Worm (Caenorhabditis elegans): ENCODE data around the gene klf-2.

klf-2 gene

DNA sequence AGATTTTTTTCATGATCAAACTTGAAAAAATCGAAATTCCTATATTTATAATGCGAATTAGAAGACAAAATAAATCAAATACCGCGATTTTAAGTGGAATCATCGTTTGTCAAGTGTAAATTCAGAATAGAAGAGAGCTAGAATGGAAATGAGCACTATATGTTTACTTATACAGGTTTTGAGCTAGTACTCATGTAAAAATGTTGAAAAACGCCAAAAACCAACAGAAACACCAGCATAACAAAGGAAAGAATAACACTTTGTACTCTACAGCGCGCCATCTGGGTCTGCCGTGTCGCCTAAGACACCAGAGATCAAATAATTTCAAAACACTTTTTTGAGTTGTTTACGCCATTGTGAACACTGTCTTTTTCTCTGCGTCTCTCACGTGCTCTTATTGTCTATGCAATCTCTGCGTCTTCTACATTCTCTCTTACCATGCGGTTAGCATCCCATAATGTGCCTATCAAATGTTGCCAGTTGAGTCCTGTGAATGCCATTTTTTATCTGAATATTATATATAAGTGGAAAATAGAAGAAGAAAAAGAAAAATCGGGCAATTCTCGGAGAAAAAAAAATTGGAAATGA, 43.4 kb downstream of the klf-2 start, which contains the start of gene ipla-3 (continued):
- no peak for TF ChIP-seq tlp-1 (tag; optimal IDR thresholded peaks at IDR 0.05)
- no peak for TF ChIP-seq C16A3.4 (tag; optimal IDR thresholded peaks at IDR 0.05)
- TF ChIP-seq jun-1 (tag; optimal IDR thresholded peaks at IDR 0.05): peak; percentile 10
- no peak for TF ChIP-seq ces-1 (GFP tag; optimal IDR thresholded peaks at IDR 0.05)
- TF ChIP-seq ceh-82 (tag; optimal IDR thresholded peaks at IDR 0.05): peak in 2 of 3 experiments; percentile 21 to 53
- no peak for TF ChIP-seq ets-5 (GFP tag; IDR thresholded peaks at IDR 0.05)
- no peak for TF ChIP-seq egl-13 (tag; optimal IDR thresholded peaks at IDR 0.05)
- no peak for TF ChIP-seq grh-1 (GFP tag; IDR thresholded peaks at IDR 0.05)
- TF ChIP-seq sptf-1 (tag; optimal IDR thresholded peaks at IDR 0.05): no peak
- TF ChIP-seq lir-3 (tag; optimal IDR thresholded peaks at IDR 0.05; ENCODE audit: poor library complexity): no peak
- TF ChIP-seq mep-1 (tag; optimal IDR thresholded peaks at IDR 0.05): peak; percentile 56
- TF ChIP-seq nhr-47 (tag; optimal IDR thresholded peaks at IDR 0.05): no peak

DNA sequence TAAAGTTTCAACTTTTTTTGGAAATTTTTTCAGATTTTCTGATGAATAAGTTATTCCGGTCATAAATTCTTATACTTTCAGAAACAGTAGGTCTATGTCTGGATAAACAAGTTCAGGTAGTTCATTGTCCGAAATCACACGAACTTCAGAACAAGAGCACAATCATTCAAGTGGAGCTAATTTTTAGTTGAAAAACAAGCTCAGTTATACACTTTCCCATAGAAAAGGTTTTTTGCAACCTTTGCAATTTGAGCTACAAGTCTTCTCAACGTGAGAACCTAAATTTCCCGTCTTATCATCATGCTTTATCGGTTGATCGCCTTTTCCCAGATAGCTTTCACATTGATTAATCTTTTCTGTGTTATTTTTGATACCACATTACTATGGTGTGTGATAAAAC, 46.3 kb downstream of the klf-2 start, which contains the start of gene srxa-1:
TSS of gene srxa-1 (plus strand) at position 301 of the 400 bp plus-strand sequence.
- no peak for TF ChIP-seq snpc-4 (tag; optimal IDR thresholded peaks at IDR 0.05)
- no peak for TF ChIP-seq egl-27 (tag; optimal IDR thresholded peaks at IDR 0.05)
- TF ChIP-seq nhr-90 (tag; optimal IDR thresholded peaks at IDR 0.05; ENCODE audit: poor library complexity): no peak
- TF ChIP-seq mef-2 (tag; optimal IDR thresholded peaks at IDR 0.05): no peak
- TF ChIP-seq nhr-11 (tag; optimal IDR thresholded peaks at IDR 0.05): no peak
- no peak for TF ChIP-seq ets-5 (GFP tag; IDR thresholded peaks at IDR 0.05)
- TF ChIP-seq blmp-1 (tag; optimal IDR thresholded peaks at IDR 0.05): no peak
- no peak for TF ChIP-seq pqm-1 (tag; optimal IDR thresholded peaks at IDR 0.05)
- no peak for TF ChIP-seq sox-4 (tag; optimal IDR thresholded peaks at IDR 0.05)
- TF ChIP-seq lin-14 (GFP tag; optimal IDR thresholded peaks at IDR 0.05): no peak
- TF ChIP-seq unc-62 (GFP tag; optimal IDR thresholded peaks at IDR 0.05): no peak
- TF ChIP-seq snu-23 (GFP tag; optimal IDR thresholded peaks at IDR 0.05): no peak
- no peak for TF ChIP-seq tlp-1 (tag; optimal IDR thresholded peaks at IDR 0.05)
- no peak for TF ChIP-seq ceh-82 (tag; optimal IDR thresholded peaks at IDR 0.05)
- no peak for TF ChIP-seq sup-37 (GFP tag; optimal IDR thresholded peaks at IDR 0.05)

DNA sequence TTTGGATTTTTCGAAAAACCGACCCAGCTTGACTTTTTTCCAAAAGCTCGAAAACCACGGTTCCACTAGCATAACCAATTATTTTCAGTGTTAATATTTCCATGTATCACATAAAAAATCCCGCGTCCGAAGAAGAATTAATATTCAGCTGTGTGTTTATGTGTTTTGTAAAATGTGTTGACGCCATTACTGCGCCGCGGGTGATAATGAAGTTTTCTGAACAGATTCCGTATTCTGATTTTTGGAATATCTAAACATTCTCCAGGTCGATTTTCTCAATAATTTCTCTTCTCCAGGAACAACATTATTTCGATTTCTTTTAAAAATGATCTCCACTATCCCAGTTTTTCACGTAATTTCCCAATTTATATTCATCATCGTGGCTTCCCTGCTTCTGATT, 49.2 kb downstream of the klf-2 start, which contains the start of gene srxa-6:
TSS of gene srxa-6 (plus strand) at position 301 of the 400 bp plus-strand sequence.
- TF ChIP-seq dpl-1 (GFP tag; optimal IDR thresholded peaks at IDR 0.05) (no peak), lin-35 (GFP tag; optimal IDR thresholded peaks at IDR 0.05) (no peak), lir-3 (tag; optimal IDR thresholded peaks at IDR 0.05; ENCODE audit: poor library complexity) (no peak), nhr-12 (tag; optimal IDR thresholded peaks at IDR 0.05) (no peak), C34B4.2 (tag; optimal IDR thresholded peaks at IDR 0.05) (no peak), nhr-77 (tag; optimal IDR thresholded peaks at IDR 0.05) (no peak), nhr-84 (tag; optimal IDR thresholded peaks at IDR 0.05) (no peak)
